Fruit fly (Drosophila melanogaster): ENCODE results near the gene CG13607.
A peak's percentile ranks its signal among the peaks of the same experiment; 100 is the strongest.

Gene CG13607

dm6 chr3R:24138478-24139455, 22.6 kb upstream of the CG13607 start:
- TF ChIP-seq CG8478 (optimal IDR thresholded peaks at IDR 0.05) (no peak), CTCF (optimal IDR thresholded peaks at IDR 0.05) (no peak)

- no peak for TF ChIP-seq CTCF (optimal IDR thresholded peaks at IDR 0.05)
These were observed 21.3 kb upstream of the CG13607 start, which contains the start of gene Npc2f for dm6 chr3R:24137311-24137945. Gene Npc2f, plus strand, starts transcription at chr3R:24137895.

dm6 chr3R:24134580-24134979, 18.5 kb upstream of the CG13607 start, which contains the start of gene Sec10:
Gene Sec10, plus strand, starts transcription at chr3R:24134831.
- no peak for TF ChIP-seq CTCF (optimal IDR thresholded peaks at IDR 0.05)
- no peak for TF ChIP-seq CG8478 (optimal IDR thresholded peaks at IDR 0.05)

dm6 chr3R:24130080-24130479, 14.0 kb upstream of the CG13607 start, which contains the start of the genes GatB and Tsc1:
Gene GatB, minus strand, starts transcription at chr3R:24130255.
Gene Tsc1, plus strand, starts transcription at chr3R:24130307.
- TF ChIP-seq CG8478 (optimal IDR thresholded peaks at IDR 0.05), result no peak
- TF ChIP-seq CTCF (optimal IDR thresholded peaks at IDR 0.05), result peak in 1 of 2 experiments; percentile 12

- TF ChIP-seq CTCF (optimal IDR thresholded peaks at IDR 0.05), result no peak
- TF ChIP-seq CG8478 (optimal IDR thresholded peaks at IDR 0.05), result no peak
These were observed 6.2 kb upstream of the CG13607 start for dm6 chr3R:24122369-24122768.

dm6 chr3R:24121669-24122068, 5.5 kb upstream of the CG13607 start:
- no peak for TF ChIP-seq CG8478 (optimal IDR thresholded peaks at IDR 0.05)
- no peak for TF ChIP-seq CTCF (optimal IDR thresholded peaks at IDR 0.05)

- TF ChIP-seq CG8478 (optimal IDR thresholded peaks at IDR 0.05) (no peak), CTCF (optimal IDR thresholded peaks at IDR 0.05) (no peak)
These were observed 850 bp upstream of the CG13607 start for dm6 chr3R:24116972-24117371.

- TF ChIP-seq CTCF (optimal IDR thresholded peaks at IDR 0.05), result no peak
- no peak for TF ChIP-seq CG8478 (optimal IDR thresholded peaks at IDR 0.05)
These were observed 3.1 kb downstream of the CG13607 start, which contains the start of gene Root for dm6 chr3R:24113070-24113385. Gene Root, plus strand, starts transcription at chr3R:24113286.

dm6 chr3R:24112320-24113069, 3.6 kb downstream of the CG13607 start, which contains the start of gene CG13605:
Gene CG13605, minus strand, starts transcription at chr3R:24112389.
- TF ChIP-seq CG8478 (optimal IDR thresholded peaks at IDR 0.05) (no peak), CTCF (optimal IDR thresholded peaks at IDR 0.05) (no peak)

dm6 chr3R:24108902-24109389, 7.2 kb downstream of the CG13607 start, which contains the start of the genes eIF4EHP and CG18428:
Gene eIF4EHP, minus strand, starts transcription at chr3R:24108960.
Gene CG18428, plus strand, starts transcription at chr3R:24109336.
- TF ChIP-seq CG8478 (optimal IDR thresholded peaks at IDR 0.05) (no peak), CTCF (optimal IDR thresholded peaks at IDR 0.05) (no peak)

- no peak for TF ChIP-seq CTCF (optimal IDR thresholded peaks at IDR 0.05)
- TF ChIP-seq CG8478 (optimal IDR thresholded peaks at IDR 0.05), result no peak
These were observed 9.2 kb downstream of the CG13607 start, which contains the start of gene CG10694 for dm6 chr3R:24106879-24107441. Gene CG10694, plus strand, starts transcription at chr3R:24107391.

dm6 chr3R:24106059-24106631, 10.0 kb downstream of the CG13607 start:
- no peak for TF ChIP-seq CG8478 (optimal IDR thresholded peaks at IDR 0.05)
- no peak for TF ChIP-seq CTCF (optimal IDR thresholded peaks at IDR 0.05)

- TF ChIP-seq CTCF (optimal IDR thresholded peaks at IDR 0.05) (peak in 1 of 2 experiments; percentile 34), CG8478 (optimal IDR thresholded peaks at IDR 0.05) (no peak)
These were observed 10.7 kb downstream of the CG13607 start, which contains the start of gene Syx1A for dm6 chr3R:24105312-24105902. Gene Syx1A, minus strand, starts transcription at chr3R:24105763.
